Worm (Caenorhabditis elegans) whole organism, L4 larva: ENCODE measurements around the gene trap-2.

ENCODE experiments used
- R02D3.7 ChIP-seq: fragments of 150-350 bp; sonication (generic microtip); optimal IDR thresholded peaks from 3 replicates; lab custom pipeline; 2014; ENCODE audit warnings: missing biosample characterization, missing genetic modification characterization
- aly-2 ChIP-seq: sonication (generic microtip); optimal IDR thresholded peaks from 2 replicates; lab custom pipeline; 2018; ENCODE audit warnings: missing biosample characterization, missing genetic modification characterization
- dve-1 ChIP-seq: sonication (generic microtip); optimal IDR thresholded peaks from 2 replicates; lab custom pipeline; 2017; ENCODE audit warnings: antibody characterized with exemption, mild to moderate bottlenecking, missing genetic modification characterization, missing compliant biosample characterization; ENCODE audit not compliant: insufficient read depth
- lin-29 ChIP-seq: fragments of 200-800 bp; sonication (Bioruptor generic); IDR thresholded peaks from 2 replicates; pipeline ENCODE4 v1.3.6; 2022; ENCODE audit warnings: missing genetic modification reagents, missing genetic modification characterization, missing compliant biosample characterization
- lin-39 ChIP-seq: fragments of 150-350 bp; optimal IDR thresholded peaks from 2 replicates; lab custom pipeline; 2014; ENCODE audit warnings: missing biosample characterization, missing genetic modification reagents, missing genetic modification characterization
- lir-3 ChIP-seq: sonication (generic microtip); optimal IDR thresholded peaks from 2 replicates; lab custom pipeline; 2016; ENCODE audit warnings: mild to moderate bottlenecking, missing genetic modification characterization, missing compliant biosample characterization
- mep-1 ChIP-seq: fragments of 150-350 bp; sonication (generic microtip); optimal IDR thresholded peaks from 3 replicates; lab custom pipeline; 2014; ENCODE audit warnings: missing biosample characterization, missing genetic modification characterization
- mxl-3 ChIP-seq: fragments of 200-800 bp; sonication (Bioruptor generic); optimal IDR thresholded peaks from 2 replicates; lab custom pipeline; 2018; ENCODE audit warnings: mild to moderate bottlenecking, missing genetic modification characterization, missing compliant biosample characterization
- nhr-11 ChIP-seq: fragments of 150-350 bp; optimal IDR thresholded peaks from 2 replicates; lab custom pipeline; 2014; ENCODE audit warnings: missing biosample characterization, missing genetic modification characterization
- skn-1 ChIP-seq: fragments of 150-350 bp; optimal IDR thresholded peaks from 2 replicates; lab custom pipeline; 2014; ENCODE audit warnings: missing biosample characterization, missing genetic modification characterization
- unc-62 ChIP-seq, 3 experiments: fragments of 150-350 bp in 1 of 3; sonication (generic microtip); optimal IDR thresholded peaks in 2 of 3; peaks in 1 of 3; 1 replicate in 1 of 3; 2 replicates in 2 of 3; lab custom pipeline; 2014 to 2017; ENCODE audit warnings: missing biosample characterization in 3 of 3, missing genetic modification characterization in 3 of 3, missing genetic modification reagents in 3 of 3, missing genotype in 1 of 3
- ztf-11 ChIP-seq: fragments of 150-350 bp; optimal IDR thresholded peaks from 2 replicates; lab custom pipeline; 2014; ENCODE audit warnings: missing biosample characterization, missing genetic modification characterization

DNA sequence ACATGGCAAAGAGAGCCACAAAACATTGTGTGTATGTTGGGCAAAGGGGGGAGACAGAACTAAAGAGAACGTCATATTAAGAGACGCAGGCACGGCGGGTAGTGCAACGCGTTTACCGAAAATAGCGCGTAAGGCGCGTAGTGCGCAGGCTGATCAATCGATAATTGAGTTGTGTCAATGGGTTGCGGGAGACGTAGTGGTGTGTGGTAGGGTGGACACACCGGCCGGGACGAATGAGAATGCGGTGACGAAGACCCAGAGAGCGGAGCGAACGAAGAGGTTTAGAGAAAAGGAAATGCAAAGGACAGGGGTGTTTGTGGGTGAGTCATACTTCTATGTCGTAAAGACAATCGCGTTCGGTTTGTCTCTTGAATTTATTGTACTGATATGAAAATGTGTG is 40.1 kb downstream of the trap-2 start:
- TF ChIP-seq ztf-11 (tag; lab: Kevin White, UChicago): no peak
- TF ChIP-seq mep-1: peak; percentile 75
- no peak for TF ChIP-seq lin-29 (GFP tag; lab: Robert Waterston, UW)
- peak; percentile 18 for TF ChIP-seq lir-3 (tag; lab: Kevin White, UChicago)
- TF ChIP-seq R02D3.7 (tag; lab: Kevin White, UChicago): no peak
- TF ChIP-seq mxl-3 (GFP tag; lab: Kevin White, UChicago): peak; percentile 78
- TF ChIP-seq unc-62 (GFP tag; optimal IDR thresholded peaks at IDR 0.05 in 1 of 2; lab: Kevin White, UChicago): no peak
- TF ChIP-seq unc-62 (tag; optimal IDR thresholded peaks at IDR 0.05; lab: Kevin White, UChicago): no peak
- peak; percentile 79 for TF ChIP-seq dve-1 (tag; lab: Kevin White, UChicago)
- TF ChIP-seq aly-2 (tag; lab: Kevin White, UChicago): no peak
- no peak for TF ChIP-seq skn-1 (tag; lab: Kevin White, UChicago)
- TF ChIP-seq lin-39 (tag; lab: Kevin White, UChicago): no peak
- peak; percentile 42 for TF ChIP-seq nhr-11 (tag; lab: Kevin White, UChicago)
